Comparison of ENCODE assay signal across 5 worm cellular contexts in genomic region chrII:724004-724403, ce11.
TF ChIP-seq lines count a peak whose summit lies in the region.

No protein-coding gene starts in this region.

TF ChIP-seq in whole organism, L3 larva, 47 proteins besides CTCF, POLR2A, EP300 and RAD21:
- TF ChIP-seq ceh-28 (tag; optimal IDR thresholded peaks at IDR 0.05; lab: Kevin White, UChicago) = peak; percentile 99
- TF ChIP-seq ceh-82 (tag; optimal IDR thresholded peaks at IDR 0.05; lab: Kevin White, UChicago) = no peak

TF ChIP-seq in whole organism, L4 larva, 104 proteins besides CTCF, POLR2A, EP300 and RAD21:
- peak; percentile 0 for TF ChIP-seq aha-1 (tag; lab: Kevin White, UChicago)
- TF ChIP-seq cey-2 (tag; optimal IDR thresholded peaks at IDR 0.05; lab: Kevin White, UChicago; ENCODE audit: borderline replicate concordance, insufficient read depth) = no peak
- peak; percentile 99 for TF ChIP-seq ceh-28 (tag; optimal IDR thresholded peaks at IDR 0.05; lab: Kevin White, UChicago)

TF ChIP-seq in whole organism, late embryonic, 69 proteins besides CTCF, POLR2A, EP300 and RAD21:
- TF ChIP-seq ets-4 (tag; optimal IDR thresholded peaks at IDR 0.05; lab: Kevin White, UChicago) = no peak
- TF ChIP-seq ceh-48 (tag; optimal IDR thresholded peaks at IDR 0.05; lab: Kevin White, UChicago) = peak; percentile 74

TF ChIP-seq in whole organism, midembryonic, 9 proteins besides CTCF, POLR2A, EP300 and RAD21:
- TF ChIP-seq flt-1 (GFP tag; IDR thresholded peaks at IDR 0.05; lab: Robert Waterston, UW) (no peak), ztf-23 (GFP tag; IDR thresholded peaks at IDR 0.05; lab: Robert Waterston, UW) (no peak), ztf-29 (GFP tag; IDR thresholded peaks at IDR 0.05; lab: Robert Waterston, UW) (no peak), T22C8.4 (GFP tag; IDR thresholded peaks at IDR 0.05; lab: Robert Waterston, UW) (peak; percentile 93)

TF ChIP-seq in whole organism, young adult, 124 proteins besides CTCF, POLR2A, EP300 and RAD21:
- TF ChIP-seq B0336.3 (GFP tag; IDR thresholded peaks at IDR 0.05; lab: Robert Waterston, UW) (0 out of 2 replicates have a peak, but pooled peaks have one; percentile 12), lsy-27 (tag; optimal IDR thresholded peaks at IDR 0.05; lab: Kevin White, UChicago; ENCODE audit: borderline replicate concordance, insufficient read depth) (no peak), mxl-1 (tag; optimal IDR thresholded peaks at IDR 0.05; lab: Kevin White, UChicago) (no peak), F49E8.2 (tag; optimal IDR thresholded peaks at IDR 0.05; lab: Kevin White, UChicago; ENCODE audit: insufficient read depth) (no peak), snpc-4 (GFP tag; optimal IDR thresholded peaks at IDR 0.05; lab: Kevin White, UChicago) (no peak), snpc-4 (tag; optimal IDR thresholded peaks at IDR 0.05; lab: Kevin White, UChicago) (no peak)
